Fruit fly (Drosophila melanogaster): ENCODE measurements around the gene Sec5.

- TF ChIP-seq CG16779 (tag; optimal IDR thresholded peaks at IDR 0.05) (no peak), cyc (GFP tag; optimal IDR thresholded peaks at IDR 0.05) (no peak), Eip78C (GFP tag) (no peak), Sox14 (GFP tag; optimal IDR thresholded peaks at IDR 0.05) (no peak), CG6792 (GFP tag; optimal IDR thresholded peaks at IDR 0.05) (no peak), Met (GFP tag; optimal IDR thresholded peaks at IDR 0.05) (no peak), CG3032 (tag; optimal IDR thresholded peaks at IDR 0.05) (no peak), CG11762 (GFP tag; optimal IDR thresholded peaks at IDR 0.05; ENCODE audit: insufficient read depth) (no peak)
Measured at dm6 chr2L:3495465-3495864, 38.4 kb downstream of the Sec5 start.
